Worm (Caenorhabditis elegans): Measurements from ENCODE around the gene catp-3.

- TF ChIP-seq chd-7 (tag; optimal IDR thresholded peaks at IDR 0.05) (no peak), repo-1 (tag; optimal IDR thresholded peaks at IDR 0.05) (no peak), madf-3 (GFP tag; IDR thresholded peaks at IDR 0.05) (no peak), dpl-1 (GFP tag; optimal IDR thresholded peaks at IDR 0.05) (no peak), nhr-27 (tag; optimal IDR thresholded peaks at IDR 0.05) (no peak), T26A5.8 (tag; optimal IDR thresholded peaks at IDR 0.05) (no peak), F49E8.2 (tag; optimal IDR thresholded peaks at IDR 0.05; ENCODE audit: insufficient read depth) (no peak), tbp1 (GFP tag; optimal IDR thresholded peaks at IDR 0.05) (no peak), die-1 (tag; optimal IDR thresholded peaks at IDR 0.05) (no peak), lin-54 (GFP tag; optimal IDR thresholded peaks at IDR 0.05) (no peak), unc-62 (GFP tag; optimal IDR thresholded peaks at IDR 0.05) (no peak), lin-35 (GFP tag; optimal IDR thresholded peaks at IDR 0.05) (no peak)
Measured at ce11 chrV:8120868-8121267, 45.1 kb downstream of the catp-3 start, which contains the start of gene D1014.6.
